Worm (Caenorhabditis elegans) whole organism, young adult: Measurements from ENCODE around the gene pho-11.

Source experiments
- B0336.3 ChIP-seq: fragments of 200-800 bp; sonication (Bioruptor generic); IDR thresholded peaks from 2 replicates; pipeline ENCODE4 v1.3.6; 2022; ENCODE audit warnings: missing genetic modification characterization, missing compliant biosample characterization
- C06A6.2 ChIP-seq: fragments of 200-800 bp; sonication (Bioruptor generic); conservative IDR thresholded peaks from 2 replicates; pipeline ENCODE4 v1.3.6; 2022; ENCODE audit warnings: missing genetic modification characterization, missing compliant biosample characterization
- F33H1.4 ChIP-seq: fragments of 200-800 bp; sonication (Bioruptor generic); IDR thresholded peaks from 2 replicates; pipeline ENCODE4 v1.3.6; 2022; ENCODE audit warnings: missing genetic modification reagents, missing genetic modification characterization, missing compliant biosample characterization
- F37B4.10 ChIP-seq: fragments of 200-800 bp; sonication (Bioruptor generic); IDR thresholded peaks from 2 replicates; pipeline ENCODE4 v1.3.6; 2022; ENCODE audit warnings: missing genetic modification characterization, missing compliant biosample characterization
- F49E8.2 ChIP-seq: sonication (generic microtip); optimal IDR thresholded peaks from 3 replicates; lab custom pipeline; 2017; ENCODE audit warnings: missing genetic modification characterization, mild to moderate bottlenecking, missing compliant biosample characterization, antibody characterized with exemption, moderate library complexity; ENCODE audit not compliant: insufficient read depth
- K12H6.12 ChIP-seq: fragments of 200-800 bp; sonication (Bioruptor generic); optimal IDR thresholded peaks from 2 replicates; lab custom pipeline; 2018; ENCODE audit warnings: mild to moderate bottlenecking, missing genetic modification characterization, missing compliant biosample characterization
- aptf-3 ChIP-seq: fragments of 200-800 bp; sonication (Bioruptor generic); IDR thresholded peaks from 2 replicates; pipeline ENCODE4 v1.3.6; 2022; ENCODE audit warnings: missing genetic modification characterization, missing compliant biosample characterization
- attf-3 ChIP-seq: fragments of 200-800 bp; sonication (Bioruptor generic); conservative IDR thresholded peaks from 2 replicates; pipeline ENCODE4 v1.3.6; 2022; ENCODE audit warnings: missing genetic modification reagents, missing genetic modification characterization, missing compliant biosample characterization
- attf-5 ChIP-seq: fragments of 200-800 bp; sonication (Bioruptor generic); optimal IDR thresholded peaks from 2 replicates; lab custom pipeline; 2018; ENCODE audit warnings: mild to moderate bottlenecking, missing genetic modification characterization, missing compliant biosample characterization
- bed-1 ChIP-seq: fragments of 200-800 bp; sonication (Bioruptor generic); IDR thresholded peaks from 2 replicates; pipeline ENCODE4 v1.3.6; 2022; ENCODE audit warnings: missing genetic modification reagents, missing genetic modification characterization, missing compliant biosample characterization
- cebp-1 ChIP-seq, 2 experiments: fragments of 200-800 bp in 1 of 2; sonication (Bioruptor generic) in 1 of 2; sonication (generic microtip) in 1 of 2; IDR thresholded peaks in 1 of 2; optimal IDR thresholded peaks in 1 of 2; 2 replicates each; pipeline versions ENCODE4 v1.3.6 to Lab custom; 2017 to 2022; ENCODE audit warnings: missing compliant biosample characterization in 2 of 2, missing genetic modification characterization in 2 of 2, mild to moderate bottlenecking in 1 of 2, missing genetic modification reagents in 1 of 2, moderate library complexity in 1 of 2
- cebp-2 ChIP-seq: fragments of 200-800 bp; sonication (Bioruptor generic); IDR thresholded peaks from 2 replicates; pipeline ENCODE4 v1.3.6; 2022; ENCODE audit warnings: missing genetic modification characterization, missing compliant biosample characterization
- ceh-58 ChIP-seq: fragments of 200-800 bp; sonication (Bioruptor generic); IDR thresholded peaks from 2 replicates; pipeline ENCODE4 v1.3.6; 2022; ENCODE audit warnings: missing genetic modification characterization, missing compliant biosample characterization
- ceh-91 ChIP-seq: fragments of 200-800 bp; sonication (Bioruptor generic); IDR thresholded peaks from 2 replicates; pipeline ENCODE4 v1.3.6; 2022; ENCODE audit warnings: missing genetic modification reagents, missing genetic modification characterization, missing compliant biosample characterization
- die-1 ChIP-seq: sonication (generic microtip); optimal IDR thresholded peaks from 2 replicates; lab custom pipeline; 2016; ENCODE audit warnings: missing genotype, mild to moderate bottlenecking, missing genetic modification characterization, missing compliant biosample characterization
- efl-1 ChIP-seq: fragments of 150-350 bp; optimal IDR thresholded peaks from 2 replicates; lab custom pipeline; 2014; ENCODE audit warnings: missing biosample characterization, missing genetic modification reagents, missing genetic modification characterization
- egl-18 ChIP-seq: fragments of 200-800 bp; sonication (Bioruptor generic); IDR thresholded peaks from 2 replicates; pipeline ENCODE4 v1.3.6; 2022; ENCODE audit warnings: missing genetic modification reagents, missing genetic modification characterization, missing compliant biosample characterization
- gei-17 ChIP-seq: fragments of 200-800 bp; sonication (Bioruptor generic); optimal IDR thresholded peaks from 2 replicates; lab custom pipeline; 2018; ENCODE audit warnings: mild to moderate bottlenecking, missing genetic modification characterization, missing compliant biosample characterization
- hlh-12 ChIP-seq: sonication (generic microtip); optimal IDR thresholded peaks from 2 replicates; lab custom pipeline; 2016; ENCODE audit warnings: missing genetic modification characterization, missing compliant biosample characterization
- hlh-26 ChIP-seq: fragments of 200-800 bp; sonication (Bioruptor generic); conservative IDR thresholded peaks from 2 replicates; pipeline ENCODE4 v1.3.6; 2022; ENCODE audit warnings: missing genetic modification reagents, missing genetic modification characterization, missing compliant biosample characterization
- hmg-1.2 ChIP-seq: fragments of 200-800 bp; sonication (Bioruptor generic); IDR thresholded peaks from 2 replicates; pipeline ENCODE4 v1.3.6; 2022; ENCODE audit warnings: missing genetic modification reagents, missing genetic modification characterization, missing compliant biosample characterization
- hrde-1 ChIP-seq: sonication (generic microtip); optimal IDR thresholded peaks from 2 replicates; lab custom pipeline; 2016; ENCODE audit warnings: missing genetic modification characterization, mild to moderate bottlenecking, missing compliant biosample characterization, moderate library complexity, missing genotype, missing genetic modification reagents, borderline replicate concordance
- lin-26 ChIP-seq: fragments of 200-800 bp; sonication (Bioruptor generic); IDR thresholded peaks from 2 replicates; pipeline ENCODE4 v1.3.6; 2022; ENCODE audit warnings: missing genetic modification reagents, missing genetic modification characterization, missing compliant biosample characterization
- lin-35 ChIP-seq, 3 experiments: fragments of 150-350 bp in 2 of 3; sonication (generic microtip) in 1 of 3; optimal IDR thresholded peaks; 2 replicates each; lab custom pipeline; 2014 to 2018; ENCODE audit warnings: missing biosample characterization in 3 of 3, missing genetic modification characterization in 3 of 3, missing genetic modification reagents in 3 of 3
- madf-10 ChIP-seq: sonication (generic microtip); optimal IDR thresholded peaks from 2 replicates; lab custom pipeline; 2016; ENCODE audit warnings: mild to moderate bottlenecking, missing genetic modification characterization, missing compliant biosample characterization
- mcd-1 ChIP-seq: fragments of 200-800 bp; sonication (Bioruptor generic); IDR thresholded peaks from 2 replicates; pipeline ENCODE4 v1.3.6; 2022; ENCODE audit warnings: missing genetic modification reagents, missing genetic modification characterization, missing compliant biosample characterization
- mel-28 ChIP-seq: sonication (generic microtip); optimal IDR thresholded peaks from 2 replicates; lab custom pipeline; 2016; ENCODE audit warnings: borderline replicate concordance, mild to moderate bottlenecking, missing genetic modification characterization, missing compliant biosample characterization
- mxl-1 ChIP-seq: sonication (generic microtip); optimal IDR thresholded peaks from 2 replicates; lab custom pipeline; 2016; ENCODE audit warnings: missing genetic modification characterization, missing compliant biosample characterization
- nfya-2 ChIP-seq: fragments of 200-800 bp; sonication (Bioruptor generic); IDR thresholded peaks from 2 replicates; pipeline ENCODE4 v1.3.6; 2022; ENCODE audit warnings: missing genetic modification reagents, missing genetic modification characterization, missing compliant biosample characterization
- nfyb-1 ChIP-seq: fragments of 200-800 bp; sonication (Bioruptor generic); IDR thresholded peaks from 2 replicates; pipeline ENCODE4 v1.3.6; 2022; ENCODE audit warnings: missing genetic modification reagents, missing genetic modification characterization, missing compliant biosample characterization
- nhr-120 ChIP-seq: fragments of 200-800 bp; sonication (Bioruptor generic); IDR thresholded peaks from 2 replicates; pipeline ENCODE4 v1.3.6; 2022; ENCODE audit warnings: missing genetic modification characterization, missing compliant biosample characterization
- nhr-27 ChIP-seq: fragments of 200-800 bp; sonication (Bioruptor generic); optimal IDR thresholded peaks from 2 replicates; lab custom pipeline; 2018; ENCODE audit warnings: mild to moderate bottlenecking, missing genetic modification characterization, moderate library complexity, missing compliant biosample characterization
- nhr-90 ChIP-seq: sonication (generic microtip); optimal IDR thresholded peaks from 2 replicates; lab custom pipeline; 2016; ENCODE audit warnings: missing genotype, mild to moderate bottlenecking, missing genetic modification characterization, missing compliant biosample characterization
- rec-8 ChIP-seq, 2 experiments: sonication (generic microtip); optimal IDR thresholded peaks; 2 replicates each; lab custom pipeline; 2016; ENCODE audit warnings: mild to moderate bottlenecking in 2 of 2, missing genetic modification characterization in 2 of 2, missing genetic modification reagents in 2 of 2, missing genotype in 2 of 2, missing biosample characterization in 1 of 2, missing compliant biosample characterization in 1 of 2, moderate library complexity in 1 of 2
- repo-1 ChIP-seq: sonication (generic microtip); optimal IDR thresholded peaks from 2 replicates; lab custom pipeline; 2017; ENCODE audit warnings: mild to moderate bottlenecking, missing genetic modification characterization, missing compliant biosample characterization
- sea-2 ChIP-seq: fragments of 200-800 bp; sonication (Bioruptor generic); IDR thresholded peaks from 2 replicates; pipeline ENCODE4 v1.3.6; 2022; ENCODE audit warnings: missing genetic modification characterization, missing compliant biosample characterization
- snpc-1.3 ChIP-seq: sonication (generic microtip); optimal IDR thresholded peaks from 2 replicates; lab custom pipeline; 2017; ENCODE audit warnings: missing genetic modification characterization, mild to moderate bottlenecking, missing compliant biosample characterization, antibody characterized with exemption, moderate library complexity, missing genotype, missing genetic modification reagents; ENCODE audit not compliant: insufficient read depth
- snpc-4 ChIP-seq, 5 experiments: fragments of 150-350 bp in 1 of 5; sonication (generic microtip) in 4 of 5; optimal IDR thresholded peaks; 2 replicates each; lab custom pipeline; 2014 to 2018; ENCODE audit warnings: missing genetic modification characterization in 5 of 5, missing biosample characterization in 3 of 5, antibody characterized with exemption in 2 of 5, mild to moderate bottlenecking in 2 of 5, missing compliant biosample characterization in 2 of 5, missing genotype in 2 of 5, moderate library complexity in 2 of 5, missing genetic modification reagents in 1 of 5
- sptf-2 ChIP-seq: fragments of 200-800 bp; sonication (Bioruptor generic); optimal IDR thresholded peaks from 2 replicates; lab custom pipeline; 2018; ENCODE audit warnings: mild to moderate bottlenecking, missing genetic modification characterization, missing compliant biosample characterization
- tlf-1 ChIP-seq: fragments of 200-800 bp; sonication (Bioruptor generic); optimal IDR thresholded peaks from 2 replicates; lab custom pipeline; 2018; ENCODE audit warnings: mild to moderate bottlenecking, missing genetic modification characterization, missing compliant biosample characterization
- ztf-22 ChIP-seq: fragments of 200-800 bp; sonication (Bioruptor generic); optimal IDR thresholded peaks from 2 replicates; lab custom pipeline; 2018; ENCODE audit warnings: mild to moderate bottlenecking, missing genetic modification characterization, moderate library complexity, missing compliant biosample characterization

The pho-11 gene

DNA sequence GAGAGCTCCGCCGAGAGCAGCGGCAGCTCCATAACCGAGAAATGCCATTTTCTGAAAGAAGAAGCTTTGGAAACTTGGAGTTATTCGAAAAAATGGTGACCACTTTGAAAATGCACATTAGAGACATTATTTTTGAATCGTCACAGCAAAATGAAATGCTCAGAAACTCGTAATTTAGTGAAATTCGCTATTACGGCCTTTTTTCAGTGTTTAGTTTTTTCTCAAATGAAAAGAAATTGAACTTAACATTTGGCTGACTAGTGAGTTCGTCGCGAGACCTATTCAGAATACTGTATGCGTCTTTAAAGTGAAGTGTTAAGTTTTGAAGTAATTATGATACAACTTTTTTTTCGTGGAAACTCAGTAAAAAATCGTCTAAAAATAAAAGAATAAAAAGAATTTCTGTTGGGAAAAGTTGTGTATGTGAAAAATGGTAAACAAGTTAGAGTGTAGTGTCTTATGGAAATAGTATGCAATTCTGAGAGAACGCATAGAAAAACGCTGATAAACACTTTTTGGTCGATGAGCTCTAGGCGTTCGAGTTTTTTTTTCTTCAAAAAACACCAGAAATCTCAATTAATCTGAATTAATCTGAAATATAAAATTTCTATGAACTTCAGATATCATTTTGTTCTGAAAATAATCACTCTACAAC lies 38.9 kb downstream of the pho-11 start, which contains the start of gene R53.5:
TSS of gene R53.5 (minus strand) at position 51 of the 655 bp plus-strand sequence.
- no peak for TF ChIP-seq cebp-1 (GFP tag; IDR thresholded peaks at IDR 0.05; lab: Robert Waterston, UW)
- no peak for TF ChIP-seq cebp-1 (tag; optimal IDR thresholded peaks at IDR 0.05; lab: Kevin White, UChicago)
- no peak for TF ChIP-seq sea-2
- peak; percentile 4 for TF ChIP-seq snpc-1.3 (tag; lab: Kevin White, UChicago)
- TF ChIP-seq efl-1 = no peak
- no peak for TF ChIP-seq bed-1 (GFP tag; lab: Robert Waterston, UW)
- no peak for TF ChIP-seq gei-17 (GFP tag; lab: Kevin White, UChicago)
- no peak for TF ChIP-seq die-1 (tag; lab: Kevin White, UChicago)
- peak; percentile 73 for TF ChIP-seq hmg-1.2 (GFP tag; lab: Robert Waterston, UW)
- no peak for TF ChIP-seq mel-28
- TF ChIP-seq F33H1.4 (GFP tag; lab: Robert Waterston, UW) = no peak
- no peak for TF ChIP-seq cebp-2 (GFP tag; lab: Robert Waterston, UW)
- TF ChIP-seq sptf-2 (GFP tag; lab: Kevin White, UChicago) = no peak
- 0 out of 2 replicates have a peak, but pooled peaks have one; percentile 10 for TF ChIP-seq nfyb-1 (GFP tag; lab: Robert Waterston, UW)
- TF ChIP-seq hlh-12 (tag; lab: Kevin White, UChicago) = no peak
- no peak for TF ChIP-seq lin-35 (GFP tag; optimal IDR thresholded peaks at IDR 0.05; lab: Kevin White, UChicago)
- TF ChIP-seq aptf-3 (GFP tag; lab: Robert Waterston, UW) = no peak
- TF ChIP-seq nfya-2 = no peak
- no peak for TF ChIP-seq C06A6.2 (GFP tag; lab: Robert Waterston, UW)
- TF ChIP-seq repo-1 (tag; lab: Kevin White, UChicago) = no peak
- TF ChIP-seq lin-26 (GFP tag; lab: Robert Waterston, UW) = no peak
- no peak for TF ChIP-seq F37B4.10
- no peak for TF ChIP-seq attf-3 (GFP tag; lab: Robert Waterston, UW)
- no peak for TF ChIP-seq ceh-58 (GFP tag; lab: Robert Waterston, UW)
- no peak for TF ChIP-seq egl-18 (GFP tag; lab: Robert Waterston, UW)
- TF ChIP-seq F49E8.2 = no peak
- TF ChIP-seq rec-8 (tag; optimal IDR thresholded peaks at IDR 0.05; lab: Kevin White, UChicago) = peak in 1 of 2 experiments; percentile 10
- TF ChIP-seq nhr-90 (tag; lab: Kevin White, UChicago) = no peak
- no peak for TF ChIP-seq B0336.3 (GFP tag; lab: Robert Waterston, UW)
- no peak for TF ChIP-seq tlf-1 (GFP tag; lab: Kevin White, UChicago)
- no peak for TF ChIP-seq attf-5 (GFP tag; lab: Kevin White, UChicago)
- TF ChIP-seq nhr-120 (GFP tag; lab: Robert Waterston, UW) = no peak
- no peak for TF ChIP-seq nhr-27 (tag; lab: Kevin White, UChicago)
- no peak for TF ChIP-seq mxl-1 (tag; lab: Kevin White, UChicago)
- no peak for TF ChIP-seq mcd-1
- TF ChIP-seq snpc-4 (GFP tag; optimal IDR thresholded peaks at IDR 0.05; lab: Kevin White, UChicago) = no peak
- no peak for TF ChIP-seq snpc-4 (tag; optimal IDR thresholded peaks at IDR 0.05; lab: Kevin White, UChicago)
- no peak for TF ChIP-seq madf-10 (tag; lab: Kevin White, UChicago)
- peak; percentile 19 for TF ChIP-seq K12H6.12 (tag; lab: Kevin White, UChicago)
- no peak for TF ChIP-seq hrde-1 (tag; lab: Kevin White, UChicago)
- no peak for TF ChIP-seq ztf-22
- TF ChIP-seq ceh-91 = no peak
- TF ChIP-seq hlh-26 (GFP tag; lab: Robert Waterston, UW) = no peak
